Worm (Caenorhabditis elegans): ENCODE results near the gene F53F1.3.

The F53F1.3 gene

DNA sequence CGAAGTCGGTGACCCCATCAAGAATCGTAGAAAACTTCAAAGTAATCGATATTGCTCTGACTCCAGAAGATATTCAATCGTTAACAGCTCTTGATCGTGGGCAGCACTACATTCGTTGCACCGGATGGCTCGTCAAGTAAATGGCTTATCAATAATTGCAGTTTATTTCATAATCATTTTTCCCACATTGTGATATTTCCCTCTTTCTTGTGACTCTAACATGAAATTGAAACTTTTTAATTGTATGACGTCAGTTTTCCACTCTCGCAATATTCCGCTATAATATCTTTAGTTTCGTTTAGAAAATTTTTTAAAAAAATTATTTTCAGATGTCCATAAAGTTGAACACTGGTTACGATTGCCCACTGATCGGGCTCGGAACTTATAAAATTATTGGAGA lies at the start of gene F53F1.3:
F53F1.3 (plus strand) TSS at position 330 of the 400 bp plus-strand sequence.
- TF ChIP-seq nhr-80 (tag; optimal IDR thresholded peaks at IDR 0.05) (peak; percentile 55), dox-1 (GFP tag; IDR thresholded peaks at IDR 0.05) (0 out of 2 replicates have a peak, but pooled peaks have one; percentile 27), cebp-1 (GFP tag; IDR thresholded peaks at IDR 0.05) (peak; percentile 57; the same call in 1 of the 2 replicates), cebp-1 (tag; optimal IDR thresholded peaks at IDR 0.05) (peak; percentile 67), attf-3 (GFP tag; conservative IDR thresholded peaks at IDR 0.05) (0 out of 2 replicates have a peak, but pooled peaks have one; percentile 18), D2030.7 (GFP tag; IDR thresholded peaks at IDR 0.05) (no peak), madf-3 (GFP tag; IDR thresholded peaks at IDR 0.05) (0 out of 2 replicates have a peak, but pooled peaks have one; percentile 20), atf-7 (tag; optimal IDR thresholded peaks at IDR 0.05) (peak; percentile 21), lsy-27 (tag; optimal IDR thresholded peaks at IDR 0.05; ENCODE audit: borderline replicate concordance, insufficient read depth) (no peak)

- TF ChIP-seq rcor-1 (GFP tag; IDR thresholded peaks at IDR 0.05) (no peak), rec-8 (tag; optimal IDR thresholded peaks at IDR 0.05) (no peak), F37B4.10 (GFP tag; IDR thresholded peaks at IDR 0.05) (no peak), ZK185.1 (tag; optimal IDR thresholded peaks at IDR 0.05; ENCODE audit: poor library complexity, severe bottlenecking) (no peak)
Observed at ce11 chrV:13358823-13359592, 49.0 kb upstream of the F53F1.3 start, which contains the start of gene F32H5.3. Gene F32H5.3 (plus strand): TSS chrV:13359335.

ce11 chrV:13360254-13360653 lies 47.8 kb upstream of the F53F1.3 start, which contains the start of gene F32H5.4:
Gene F32H5.4 (plus strand): TSS chrV:13360554.
- TF ChIP-seq lin-54 (GFP tag; optimal IDR thresholded peaks at IDR 0.05) = no peak
- TF ChIP-seq ceh-58 (GFP tag; IDR thresholded peaks at IDR 0.05) = no peak
- TF ChIP-seq chd-7 (tag; optimal IDR thresholded peaks at IDR 0.05) = no peak
- no peak for TF ChIP-seq F57C9.4 (tag; optimal IDR thresholded peaks at IDR 0.05)
- no peak for TF ChIP-seq lin-26 (GFP tag; IDR thresholded peaks at IDR 0.05)
- TF ChIP-seq ama-1 (optimal IDR thresholded peaks at IDR 0.05) = no peak
- TF ChIP-seq ama-1 (GFP tag; optimal IDR thresholded peaks at IDR 0.05) = no peak
- TF ChIP-seq cebp-1 (GFP tag; IDR thresholded peaks at IDR 0.05) = no peak
- no peak for TF ChIP-seq cebp-1 (tag; optimal IDR thresholded peaks at IDR 0.05)

ce11 chrV:13363415-13363814 lies 44.6 kb upstream of the F53F1.3 start, which contains the start of gene srg-46:
Gene srg-46 (plus strand): TSS chrV:13363715.
- TF ChIP-seq pha-4 (tag; optimal IDR thresholded peaks at IDR 0.05) = no peak
- TF ChIP-seq ztf-28 (GFP tag; IDR thresholded peaks at IDR 0.05) = no peak
- TF ChIP-seq nhr-90 (tag; optimal IDR thresholded peaks at IDR 0.05) = no peak
- TF ChIP-seq unc-130 (GFP tag; optimal IDR thresholded peaks at IDR 0.05) = no peak
- TF ChIP-seq zim-3 (tag; optimal IDR thresholded peaks at IDR 0.05) = no peak
- no peak for TF ChIP-seq lag-1 (GFP tag; IDR thresholded peaks at IDR 0.05)

ce11 chrV:13364227-13364626 lies 43.8 kb upstream of the F53F1.3 start:
- TF ChIP-seq lin-26 (GFP tag; IDR thresholded peaks at IDR 0.05) (no peak), ceh-79 (tag; optimal IDR thresholded peaks at IDR 0.05) (no peak), snpc-1.3 (tag; optimal IDR thresholded peaks at IDR 0.05; ENCODE audit: insufficient read depth) (no peak), lin-35 (GFP tag; optimal IDR thresholded peaks at IDR 0.05) (no peak), rec-8 (tag; optimal IDR thresholded peaks at IDR 0.05) (no peak), B0336.3 (GFP tag; IDR thresholded peaks at IDR 0.05) (no peak), C17E4.6 (GFP tag; IDR thresholded peaks at IDR 0.05) (no peak), K11D2.4 (GFP tag; IDR thresholded peaks at IDR 0.05) (no peak), F22D6.2 (tag; optimal IDR thresholded peaks at IDR 0.05) (no peak), F33H1.4 (GFP tag; IDR thresholded peaks at IDR 0.05) (no peak), sptf-2 (GFP tag; optimal IDR thresholded peaks at IDR 0.05) (no peak), nhr-90 (tag; optimal IDR thresholded peaks at IDR 0.05) (no peak), nhr-120 (GFP tag; IDR thresholded peaks at IDR 0.05) (no peak), F23B12.7 (tag; optimal IDR thresholded peaks at IDR 0.05; ENCODE audit: insufficient read depth) (no peak), B0035.1 (tag; optimal IDR thresholded peaks at IDR 0.05) (no peak), ztf-28 (GFP tag; IDR thresholded peaks at IDR 0.05) (no peak), ceh-91 (GFP tag; IDR thresholded peaks at IDR 0.05) (no peak), F49E8.2 (tag; optimal IDR thresholded peaks at IDR 0.05; ENCODE audit: insufficient read depth) (no peak), egl-18 (GFP tag; IDR thresholded peaks at IDR 0.05) (no peak)

All from whole organism, young adult.